Fruit fly (Drosophila melanogaster): Measurements from ENCODE around the gene P5CDh1.

dm6 chr3L:21859299-21860052 lies 18.3 kb upstream of the P5CDh1 start:
- TF ChIP-seq CG8478 (optimal IDR thresholded peaks at IDR 0.05) (no peak), CTCF (optimal IDR thresholded peaks at IDR 0.05) (no peak)

All from S2 (cell line).